Worm (Caenorhabditis elegans) whole organism, L3 larva: ENCODE results near the gene gtap-2.

Source experiments
- ama-1 ChIP-seq: fragments of 150-350 bp; optimal IDR thresholded peaks from 2 replicates; lab custom pipeline; 2018
- nhr-11 ChIP-seq: fragments of 150-350 bp; optimal IDR thresholded peaks from 2 replicates; lab custom pipeline; 2014; ENCODE audit warnings: missing biosample characterization, missing genetic modification characterization
- nhr-237 ChIP-seq: fragments of 150-350 bp; optimal IDR thresholded peaks from 2 replicates; lab custom pipeline; 2014; ENCODE audit warnings: missing biosample characterization, missing genetic modification characterization
- nhr-43 ChIP-seq: sonication (generic microtip); optimal IDR thresholded peaks from 2 replicates; lab custom pipeline; 2016; ENCODE audit warnings: mild to moderate bottlenecking, missing genetic modification characterization, missing compliant biosample characterization; ENCODE audit not compliant: poor library complexity, severe bottlenecking
- pha-4 ChIP-seq: fragments of 150-350 bp; optimal IDR thresholded peaks from 2 replicates; lab custom pipeline; 2014; ENCODE audit warnings: missing biosample characterization, missing genetic modification reagents, missing genetic modification characterization

DNA sequence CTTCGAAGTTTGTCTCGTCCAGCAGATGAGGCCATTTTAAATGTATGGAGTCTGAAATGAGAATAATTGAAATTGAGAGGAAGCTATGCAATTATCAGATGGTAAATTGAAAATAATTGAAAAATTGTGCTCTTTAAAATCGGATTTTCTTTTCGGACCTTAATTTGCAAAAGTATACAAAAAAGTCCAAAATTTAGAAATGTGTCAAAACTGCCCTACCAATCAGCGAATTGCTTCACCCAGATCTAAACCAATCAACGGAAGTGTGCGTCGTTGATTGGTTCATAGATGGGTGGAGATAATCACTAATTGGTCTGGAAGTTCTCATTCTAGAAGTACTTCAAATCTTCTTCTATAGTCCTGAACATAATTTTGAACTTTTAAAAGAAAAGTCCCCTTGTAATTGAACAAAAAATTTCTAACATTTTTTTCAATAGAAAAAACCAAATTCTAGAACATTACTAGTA, 18.7 kb upstream of the gtap-2 start, which contains the start of gene R10E11.5:
- TF ChIP-seq nhr-11 (tag; lab: Kevin White, UChicago) (no peak), nhr-237 (tag; lab: Kevin White, UChicago) (no peak), ama-1 (lab: Kevin White, UChicago) (no peak), pha-4 (tag; lab: Kevin White, UChicago) (no peak), nhr-43 (no peak)
